Worm (Caenorhabditis elegans) whole organism, mixed stage, embryonic: ENCODE data around the gene fkh-3.

Experiments used
- ceh-39 ChIP-seq: fragments of 150-350 bp; optimal IDR thresholded peaks from 2 replicates; lab custom pipeline; 2014; ENCODE audit warnings: missing biosample characterization, missing genetic modification characterization
- elt-3 ChIP-seq: fragments of 150-350 bp; optimal IDR thresholded peaks from 2 replicates; lab custom pipeline; 2014; ENCODE audit warnings: missing biosample characterization, missing genetic modification characterization
- lin-13 ChIP-seq: fragments of 150-350 bp; optimal IDR thresholded peaks from 2 replicates; lab custom pipeline; 2014; ENCODE audit warnings: missing biosample characterization, missing genetic modification characterization
- mab-5 ChIP-seq: fragments of 150-350 bp; optimal IDR thresholded peaks from 2 replicates; lab custom pipeline; 2014; ENCODE audit warnings: missing biosample characterization, missing genetic modification characterization
- nhr-12 ChIP-seq: fragments of 150-350 bp; optimal IDR thresholded peaks from 2 replicates; lab custom pipeline; 2014; ENCODE audit warnings: missing biosample characterization, missing genetic modification characterization
- nhr-237 ChIP-seq: fragments of 150-350 bp; optimal IDR thresholded peaks from 2 replicates; lab custom pipeline; 2014; ENCODE audit warnings: missing biosample characterization, missing genetic modification characterization
- nhr-28 ChIP-seq: fragments of 150-350 bp; optimal IDR thresholded peaks from 2 replicates; lab custom pipeline; 2014; ENCODE audit warnings: missing biosample characterization, missing genetic modification characterization
- nhr-76 ChIP-seq: sonication (generic microtip); optimal IDR thresholded peaks from 2 replicates; lab custom pipeline; 2017; ENCODE audit warnings: missing biosample characterization, missing genetic modification characterization
- pha-4 ChIP-seq: fragments of 150-350 bp; optimal IDR thresholded peaks from 2 replicates; lab custom pipeline; 2018; ENCODE audit warnings: missing biosample characterization, missing genetic modification reagents, missing genetic modification characterization
- sem-2 ChIP-seq: fragments of 200-800 bp; sonication (Bioruptor generic); optimal IDR thresholded peaks from 2 replicates; lab custom pipeline; 2018; ENCODE audit warnings: mild to moderate bottlenecking, missing genetic modification characterization, missing compliant biosample characterization
- snpc-4 ChIP-seq: fragments of 150-350 bp; optimal IDR thresholded peaks from 2 replicates; lab custom pipeline; 2014; ENCODE audit warnings: missing biosample characterization, missing genetic modification characterization
- tbx-8 ChIP-seq: fragments of 200-800 bp; sonication (Bioruptor generic); optimal IDR thresholded peaks from 2 replicates; lab custom pipeline; 2018; ENCODE audit warnings: mild to moderate bottlenecking, missing genetic modification characterization, moderate library complexity, missing compliant biosample characterization
- unc-62 ChIP-seq: fragments of 150-350 bp; optimal IDR thresholded peaks from 2 replicates; lab custom pipeline; 2014; ENCODE audit warnings: missing biosample characterization, missing genetic modification reagents, missing genetic modification characterization
- ztf-11 ChIP-seq: fragments of 150-350 bp; optimal IDR thresholded peaks from 2 replicates; lab custom pipeline; 2014; ENCODE audit warnings: missing biosample characterization, missing genetic modification characterization

ce11 chrX:13415722-13416121, 7.5 kb downstream of the fkh-3 start, which contains the start of gene C29F7.2:
- TF ChIP-seq mab-5 (tag; lab: Kevin White, UChicago) (no peak), nhr-76 (tag; lab: Kevin White, UChicago) (no peak), lin-13 (tag; lab: Kevin White, UChicago) (no peak), nhr-28 (tag; lab: Kevin White, UChicago) (no peak), unc-62 (no peak), nhr-12 (tag; lab: Kevin White, UChicago) (no peak), pha-4 (tag; lab: Kevin White, UChicago) (no peak), elt-3 (tag; lab: Kevin White, UChicago) (no peak), snpc-4 (tag; lab: Kevin White, UChicago) (no peak), sem-2 (GFP tag; lab: Kevin White, UChicago) (no peak), nhr-237 (tag; lab: Kevin White, UChicago) (no peak), ceh-39 (no peak), ztf-11 (tag; lab: Kevin White, UChicago) (no peak), tbx-8 (GFP tag; lab: Kevin White, UChicago) (no peak)
